Worm (Caenorhabditis elegans): ENCODE measurements around the gene T20D4.19.

DNA sequence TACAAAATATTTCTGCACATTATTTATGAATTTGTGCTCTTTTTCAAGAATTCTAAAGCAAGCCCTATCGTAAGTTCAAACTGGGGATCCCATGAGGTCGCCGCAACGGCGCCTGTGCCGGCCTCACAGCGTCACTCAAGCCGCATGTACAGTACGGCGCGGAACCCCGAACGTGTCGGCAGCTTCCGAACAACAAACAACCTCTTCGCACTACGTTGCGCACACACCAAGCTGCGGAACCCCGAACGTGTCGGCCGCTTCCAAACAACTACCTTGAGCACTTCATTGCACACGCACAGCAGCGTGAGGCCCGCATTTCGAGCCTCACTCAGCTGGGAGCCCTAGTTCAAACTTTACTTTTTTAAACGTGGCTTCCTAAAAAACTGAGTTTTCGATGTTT, 37.4 kb downstream of the T20D4.19 start:
- TF ChIP-seq flt-1 (GFP tag; IDR thresholded peaks at IDR 0.05) (no peak), T22C8.4 (GFP tag; IDR thresholded peaks at IDR 0.05) (no peak), ztf-29 (GFP tag; IDR thresholded peaks at IDR 0.05) (no peak), cog-1 (tag; optimal IDR thresholded peaks at IDR 0.05) (no peak), med-1 (GFP tag; optimal IDR thresholded peaks at IDR 0.05; ENCODE audit: insufficient read depth) (no peak), tab-1 (GFP tag; IDR thresholded peaks at IDR 0.05) (no peak)
